Worm (Caenorhabditis elegans): ENCODE results near the gene ndua-7.

DNA sequence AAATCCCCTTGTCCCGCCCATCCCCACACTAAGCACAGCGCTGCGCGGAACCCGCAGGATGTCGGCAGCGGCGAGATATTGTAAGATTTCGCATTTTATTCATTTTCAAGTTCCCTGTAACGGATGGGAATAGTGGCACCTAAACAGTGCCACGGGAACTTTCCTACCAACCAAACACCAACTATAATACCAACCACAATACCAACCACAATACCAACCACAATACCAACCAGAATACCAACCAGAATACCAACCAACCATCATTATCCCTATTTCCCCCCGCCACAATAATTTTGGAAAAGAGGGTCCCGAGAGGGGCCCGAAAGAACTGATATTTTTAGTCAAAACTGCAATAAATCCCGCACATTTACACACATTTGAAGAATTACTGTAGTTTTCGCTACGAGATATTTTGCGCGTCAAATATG, 27.6 kb upstream of the ndua-7 start:
- TF ChIP-seq hnd-1 (tag; optimal IDR thresholded peaks at IDR 0.05) = no peak
- peak; percentile 61 for TF ChIP-seq ama-1 (optimal IDR thresholded peaks at IDR 0.05)
- no peak for TF ChIP-seq hmbx-1 (tag; optimal IDR thresholded peaks at IDR 0.05)
- TF ChIP-seq ets-7 (tag; optimal IDR thresholded peaks at IDR 0.05) = no peak
- no peak for TF ChIP-seq aly-1 (tag; optimal IDR thresholded peaks at IDR 0.05)
- TF ChIP-seq F13C5.2 (tag; optimal IDR thresholded peaks at IDR 0.05) = no peak
- TF ChIP-seq sea-1 (GFP tag; conservative IDR thresholded peaks at IDR 0.05) = no peak
- no peak for TF ChIP-seq ceh-13 (GFP tag; optimal IDR thresholded peaks at IDR 0.05)
- TF ChIP-seq tra-4 (tag; optimal IDR thresholded peaks at IDR 0.05) = no peak
- peak; percentile 8 for TF ChIP-seq hmg-4 (GFP tag; optimal IDR thresholded peaks at IDR 0.05)
- no peak for TF ChIP-seq tbx-37 (GFP tag; conservative IDR thresholded peaks at IDR 0.05)

All from whole organism, early embryonic.